Worm (Caenorhabditis elegans) whole organism, early embryonic: ENCODE data around the gene rpc-1.

ENCODE experiments used
- B0310.2 ChIP-seq: sonication (generic microtip); optimal IDR thresholded peaks from 2 replicates; lab custom pipeline; 2016; ENCODE audit warnings: mild to moderate bottlenecking, missing genetic modification characterization, missing compliant biosample characterization
- ama-1 ChIP-seq: fragments of 150-350 bp; optimal IDR thresholded peaks from 2 replicates; lab custom pipeline; 2014

- no peak for TF ChIP-seq ama-1
- no peak for TF ChIP-seq B0310.2 (tag; lab: Kevin White, UChicago)
Observed at ce11 chrIV:7186756-7187155, 21.2 kb upstream of the rpc-1 start, which contains the start of gene str-249.
